Worm (Caenorhabditis elegans) whole organism, midembryonic: Measurements from ENCODE around the gene Y50D4C.12.

ENCODE experiments used
- T22C8.4 ChIP-seq: fragments of 200-800 bp; sonication (Bioruptor generic); IDR thresholded peaks from 2 replicates; pipeline ENCODE4 v1.3.6; 2022; ENCODE audit warnings: missing genetic modification characterization, missing compliant biosample characterization
- cog-1 ChIP-seq: sonication (generic microtip); optimal IDR thresholded peaks from 2 replicates; lab custom pipeline; 2016; ENCODE audit warnings: missing genetic modification characterization, missing compliant biosample characterization
- flt-1 ChIP-seq: fragments of 200-800 bp; sonication (Bioruptor generic); IDR thresholded peaks from 2 replicates; pipeline ENCODE4 v1.3.6; 2022; ENCODE audit warnings: missing genetic modification characterization, missing compliant biosample characterization
- klf-2 ChIP-seq: fragments of 200-800 bp; sonication (Bioruptor generic); conservative IDR thresholded peaks from 2 replicates; pipeline ENCODE4 v1.3.6; 2022; ENCODE audit warnings: missing genetic modification reagents, missing genetic modification characterization, missing compliant biosample characterization
- med-1 ChIP-seq: sonication (generic microtip); optimal IDR thresholded peaks from 2 replicates; lab custom pipeline; 2017; ENCODE audit warnings: missing genetic modification characterization, mild to moderate bottlenecking, missing compliant biosample characterization, antibody characterized with exemption, missing genetic modification reagents; ENCODE audit not compliant: insufficient read depth
- ref-1 ChIP-seq: fragments of 200-800 bp; sonication (Bioruptor generic); conservative IDR thresholded peaks from 2 replicates; pipeline ENCODE4 v1.3.6; 2022; ENCODE audit warnings: missing genetic modification reagents, missing genetic modification characterization, missing compliant biosample characterization
- tab-1 ChIP-seq: fragments of 200-800 bp; sonication (Bioruptor generic); IDR thresholded peaks from 2 replicates; pipeline ENCODE4 v1.3.6; 2022; ENCODE audit warnings: missing genetic modification characterization, missing compliant biosample characterization
- ztf-23 ChIP-seq: fragments of 200-800 bp; sonication (Bioruptor generic); IDR thresholded peaks from 2 replicates; pipeline ENCODE4 v1.3.6; 2022; ENCODE audit warnings: missing genetic modification reagents, missing genetic modification characterization, missing compliant biosample characterization
- ztf-29 ChIP-seq: fragments of 200-800 bp; sonication (Bioruptor generic); IDR thresholded peaks from 2 replicates; pipeline ENCODE4 v1.3.6; 2022; ENCODE audit warnings: missing genetic modification reagents, missing genetic modification characterization, missing compliant biosample characterization

Gene Y50D4C.12

ce11 chrV:982281-982756 lies at the start of gene Y50D4C.12, which contains the start of gene unc-34:
TSS of gene Y50D4C.12 (plus strand) at chrV:982581.
TSS of gene unc-34 (plus strand) at chrV:982706.
- TF ChIP-seq T22C8.4 (GFP tag; lab: Robert Waterston, UW) (no peak), ztf-29 (GFP tag; lab: Robert Waterston, UW) (no peak), med-1 (no peak), flt-1 (GFP tag; lab: Robert Waterston, UW) (no peak), ztf-23 (GFP tag; lab: Robert Waterston, UW) (no peak), ref-1 (GFP tag; lab: Robert Waterston, UW) (no peak), tab-1 (GFP tag; lab: Robert Waterston, UW) (no peak), klf-2 (GFP tag; lab: Robert Waterston, UW) (no peak), cog-1 (tag; lab: Kevin White, UChicago) (no peak)

- TF ChIP-seq med-1 = no peak
- TF ChIP-seq klf-2 (GFP tag; lab: Robert Waterston, UW) = no peak
- no peak for TF ChIP-seq T22C8.4 (GFP tag; lab: Robert Waterston, UW)
- no peak for TF ChIP-seq cog-1 (tag; lab: Kevin White, UChicago)
- TF ChIP-seq ztf-23 (GFP tag; lab: Robert Waterston, UW) = no peak
- TF ChIP-seq ztf-29 (GFP tag; lab: Robert Waterston, UW) = no peak
Measured at ce11 chrV:939341-939740, 43.0 kb upstream of the Y50D4C.12 start.

DNA sequence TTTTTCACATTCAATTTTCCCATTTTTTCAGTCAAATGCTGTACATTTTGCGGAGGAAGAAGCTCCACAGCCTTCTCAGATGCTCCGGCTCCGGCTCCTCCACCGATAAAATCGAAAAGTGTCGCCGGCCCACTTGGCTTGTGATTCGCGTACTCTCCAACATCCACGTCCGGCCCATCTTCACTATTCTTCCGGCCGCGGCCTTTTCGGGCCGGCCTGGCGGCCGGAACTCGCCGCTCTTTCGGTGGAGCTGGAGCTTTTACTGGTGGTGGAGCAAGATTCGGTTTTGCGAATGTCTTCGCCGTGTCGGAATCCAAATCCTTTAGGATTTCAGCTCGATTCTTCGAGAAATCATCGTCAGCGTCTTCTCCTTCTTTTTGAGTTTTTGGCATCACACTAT lies 39.8 kb upstream of the Y50D4C.12 start:
- no peak for TF ChIP-seq med-1
- no peak for TF ChIP-seq T22C8.4 (GFP tag; lab: Robert Waterston, UW)
- no peak for TF ChIP-seq ztf-23 (GFP tag; lab: Robert Waterston, UW)
- no peak for TF ChIP-seq klf-2 (GFP tag; lab: Robert Waterston, UW)
- TF ChIP-seq ref-1 (GFP tag; lab: Robert Waterston, UW) = no peak
- TF ChIP-seq cog-1 (tag; lab: Kevin White, UChicago) = no peak
- no peak for TF ChIP-seq flt-1 (GFP tag; lab: Robert Waterston, UW)
- no peak for TF ChIP-seq tab-1 (GFP tag; lab: Robert Waterston, UW)
- no peak for TF ChIP-seq ztf-29 (GFP tag; lab: Robert Waterston, UW)

DNA sequence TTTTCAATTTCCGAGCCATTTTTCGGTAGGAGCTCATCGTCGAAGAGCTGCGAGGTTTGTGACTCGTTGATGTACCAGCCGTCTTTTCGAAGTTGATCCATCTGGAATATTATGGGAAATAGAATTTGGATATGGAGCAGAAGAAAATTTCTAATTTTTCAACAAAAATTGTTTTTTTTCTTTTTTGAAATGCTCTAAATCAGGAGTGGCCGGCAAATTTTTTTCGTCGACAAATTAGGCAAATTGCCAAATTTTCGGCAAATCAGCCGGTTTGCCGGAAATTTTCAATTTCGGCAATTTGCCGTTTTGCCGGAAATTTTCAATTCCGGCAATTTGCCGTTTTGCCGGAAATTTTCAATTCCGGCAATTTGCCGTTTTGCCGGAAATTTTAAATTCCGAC lies 37.2 kb upstream of the Y50D4C.12 start, which contains the start of gene Y50D4C.3:
Gene Y50D4C.3, minus strand, starts transcription at position 101 of the 400 bp plus-strand sequence.
- TF ChIP-seq ref-1 (GFP tag; lab: Robert Waterston, UW) (no peak), cog-1 (tag; lab: Kevin White, UChicago) (no peak), klf-2 (GFP tag; lab: Robert Waterston, UW) (no peak), ztf-29 (GFP tag; lab: Robert Waterston, UW) (no peak), T22C8.4 (GFP tag; lab: Robert Waterston, UW) (no peak), ztf-23 (GFP tag; lab: Robert Waterston, UW) (no peak), tab-1 (GFP tag; lab: Robert Waterston, UW) (no peak), flt-1 (GFP tag; lab: Robert Waterston, UW) (no peak), med-1 (no peak)

ce11 chrV:945828-946227 lies 36.6 kb upstream of the Y50D4C.12 start:
- TF ChIP-seq ztf-29 (GFP tag; lab: Robert Waterston, UW) (no peak), tab-1 (GFP tag; lab: Robert Waterston, UW) (no peak), cog-1 (tag; lab: Kevin White, UChicago) (no peak), klf-2 (GFP tag; lab: Robert Waterston, UW) (no peak), ztf-23 (GFP tag; lab: Robert Waterston, UW) (no peak), T22C8.4 (GFP tag; lab: Robert Waterston, UW) (no peak), flt-1 (GFP tag; lab: Robert Waterston, UW) (no peak), med-1 (no peak)

ce11 chrV:949084-949483 lies 33.3 kb upstream of the Y50D4C.12 start:
- no peak for TF ChIP-seq T22C8.4 (GFP tag; lab: Robert Waterston, UW)
- TF ChIP-seq cog-1 (tag; lab: Kevin White, UChicago) = no peak
- no peak for TF ChIP-seq ztf-29 (GFP tag; lab: Robert Waterston, UW)
- TF ChIP-seq tab-1 (GFP tag; lab: Robert Waterston, UW) = no peak
- TF ChIP-seq klf-2 (GFP tag; lab: Robert Waterston, UW) = no peak

DNA sequence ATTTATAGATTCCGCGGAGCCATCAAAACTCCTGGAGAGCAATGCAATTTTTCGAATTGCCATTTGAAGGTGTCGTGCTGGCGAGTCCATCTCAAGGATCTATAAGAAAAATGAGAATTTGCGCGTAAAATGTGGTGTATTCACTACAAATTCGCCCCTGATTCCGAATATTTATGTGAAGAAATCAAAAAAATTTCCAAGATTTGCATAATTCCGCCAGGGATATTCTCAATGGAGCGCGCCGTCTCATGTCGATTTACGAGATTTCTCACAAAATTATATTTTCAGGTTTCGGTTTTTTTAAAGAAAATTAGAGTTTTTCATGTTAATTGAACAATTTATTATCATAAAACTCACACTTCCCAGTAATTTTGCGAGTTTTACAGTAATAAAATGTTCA lies 32.6 kb upstream of the Y50D4C.12 start, which contains the start of gene Y50D4C.6:
Gene Y50D4C.6, minus strand, starts transcription at position 101 of the 400 bp plus-strand sequence.
- TF ChIP-seq flt-1 (GFP tag; lab: Robert Waterston, UW) = no peak
- no peak for TF ChIP-seq klf-2 (GFP tag; lab: Robert Waterston, UW)
- no peak for TF ChIP-seq ztf-23 (GFP tag; lab: Robert Waterston, UW)
- no peak for TF ChIP-seq ref-1 (GFP tag; lab: Robert Waterston, UW)
- no peak for TF ChIP-seq med-1
- TF ChIP-seq T22C8.4 (GFP tag; lab: Robert Waterston, UW) = no peak
- TF ChIP-seq ztf-29 (GFP tag; lab: Robert Waterston, UW) = no peak
- no peak for TF ChIP-seq tab-1 (GFP tag; lab: Robert Waterston, UW)
- TF ChIP-seq cog-1 (tag; lab: Kevin White, UChicago) = no peak

DNA sequence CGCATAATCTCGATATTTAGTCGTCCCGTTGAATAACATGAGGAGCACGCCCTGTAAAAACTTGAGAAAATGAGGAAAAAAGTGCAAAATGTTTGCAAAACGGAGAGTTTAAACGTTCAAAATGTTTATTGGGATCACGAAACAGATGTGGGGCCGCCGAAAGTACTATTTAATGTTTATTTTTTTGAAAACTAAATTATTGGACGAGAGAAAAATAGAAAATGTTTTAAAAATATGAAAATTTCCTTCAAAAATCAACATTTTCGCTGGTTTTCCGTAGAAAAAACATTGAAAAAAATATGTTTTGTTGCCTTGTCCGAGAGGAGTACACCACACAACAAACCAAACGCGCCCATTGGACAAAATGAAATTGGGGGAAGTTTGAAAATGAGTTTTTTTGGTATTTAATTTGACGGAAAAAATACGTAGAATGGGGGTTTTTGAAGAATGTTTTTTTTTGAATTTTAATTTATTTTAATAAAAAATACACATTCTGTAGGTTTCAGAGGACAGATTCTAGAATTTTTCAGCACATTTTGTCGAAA lies 17.6 kb upstream of the Y50D4C.12 start, which contains the start of gene sqv-6:
Gene sqv-6, minus strand, starts transcription at position 51 of the 545 bp plus-strand sequence.
- no peak for TF ChIP-seq klf-2 (GFP tag; lab: Robert Waterston, UW)
- no peak for TF ChIP-seq T22C8.4 (GFP tag; lab: Robert Waterston, UW)
- TF ChIP-seq flt-1 (GFP tag; lab: Robert Waterston, UW) = no peak
- TF ChIP-seq tab-1 (GFP tag; lab: Robert Waterston, UW) = no peak
- TF ChIP-seq med-1 = no peak
- TF ChIP-seq ztf-23 (GFP tag; lab: Robert Waterston, UW) = no peak
- no peak for TF ChIP-seq cog-1 (tag; lab: Kevin White, UChicago)

ce11 chrV:966164-966563 lies 16.2 kb upstream of the Y50D4C.12 start:
- TF ChIP-seq tab-1 (GFP tag; lab: Robert Waterston, UW) (no peak), ref-1 (GFP tag; lab: Robert Waterston, UW) (no peak), ztf-23 (GFP tag; lab: Robert Waterston, UW) (no peak), flt-1 (GFP tag; lab: Robert Waterston, UW) (no peak), cog-1 (tag; lab: Kevin White, UChicago) (no peak), T22C8.4 (GFP tag; lab: Robert Waterston, UW) (no peak), klf-2 (GFP tag; lab: Robert Waterston, UW) (no peak), ztf-29 (GFP tag; lab: Robert Waterston, UW) (no peak), med-1 (no peak)
